Worm (Caenorhabditis elegans) whole organism, late embryonic: ENCODE results near the gene srj-6.

Source experiments
- C08G9.2 ChIP-seq: sonication (generic microtip); optimal IDR thresholded peaks from 2 replicates; lab custom pipeline; 2016; ENCODE audit warnings: mild to moderate bottlenecking, missing genetic modification characterization, moderate library complexity, missing compliant biosample characterization
- C38D4.7 ChIP-seq: fragments of 200-800 bp; sonication (Bioruptor generic); optimal IDR thresholded peaks from 2 replicates; lab custom pipeline; 2018; ENCODE audit warnings: mild to moderate bottlenecking, missing genetic modification characterization, moderate library complexity, missing compliant biosample characterization
- Y22D7AL.16 ChIP-seq: sonication (generic microtip); optimal IDR thresholded peaks from 2 replicates; lab custom pipeline; 2016; ENCODE audit warnings: missing genetic modification characterization, missing compliant biosample characterization
- ahr-1 ChIP-seq: sonication (generic microtip); optimal IDR thresholded peaks from 2 replicates; lab custom pipeline; 2016; ENCODE audit warnings: missing genetic modification characterization, missing compliant biosample characterization
- ceh-14 ChIP-seq: sonication (generic microtip); optimal IDR thresholded peaks from 2 replicates; lab custom pipeline; 2016; ENCODE audit warnings: missing genotype, missing genetic modification characterization, missing compliant biosample characterization
- ceh-2 ChIP-seq: sonication (generic microtip); optimal IDR thresholded peaks from 2 replicates; lab custom pipeline; 2016; ENCODE audit warnings: missing genotype, missing genetic modification characterization, missing compliant biosample characterization
- ceh-30 ChIP-seq: fragments of 150-350 bp; optimal IDR thresholded peaks from 2 replicates; lab custom pipeline; 2014; ENCODE audit warnings: missing biosample characterization, missing genetic modification characterization
- ceh-31 ChIP-seq: sonication (generic microtip); optimal IDR thresholded peaks from 2 replicates; lab custom pipeline; 2016; ENCODE audit warnings: missing genetic modification characterization, missing compliant biosample characterization
- ceh-48 ChIP-seq: sonication (generic microtip); optimal IDR thresholded peaks from 2 replicates; lab custom pipeline; 2016; ENCODE audit warnings: missing genetic modification characterization, inconsistent platforms, missing compliant biosample characterization
- ceh-6 ChIP-seq: fragments of 200-800 bp; sonication (Bioruptor generic); optimal IDR thresholded peaks from 2 replicates; lab custom pipeline; 2018; ENCODE audit warnings: mild to moderate bottlenecking, missing genetic modification characterization, missing compliant biosample characterization
- ceh-9 ChIP-seq: sonication (generic microtip); optimal IDR thresholded peaks from 2 replicates; lab custom pipeline; 2016; ENCODE audit warnings: mild to moderate bottlenecking, missing genetic modification characterization, inconsistent platforms, missing compliant biosample characterization
- dmd-4 ChIP-seq: sonication (generic microtip); optimal IDR thresholded peaks from 2 replicates; lab custom pipeline; 2016; ENCODE audit warnings: borderline replicate concordance, missing genetic modification characterization, missing compliant biosample characterization
- dve-1 ChIP-seq: sonication (generic microtip); optimal IDR thresholded peaks from 2 replicates; lab custom pipeline; 2017; ENCODE audit warnings: antibody characterized with exemption, mild to moderate bottlenecking, missing genetic modification characterization, missing compliant biosample characterization
- elt-2 ChIP-seq: sonication (generic microtip); optimal IDR thresholded peaks from 2 replicates; lab custom pipeline; 2016; ENCODE audit warnings: missing genetic modification reagents, missing genetic modification characterization, missing compliant biosample characterization
- ets-4 ChIP-seq: sonication (generic microtip); optimal IDR thresholded peaks from 2 replicates; lab custom pipeline; 2016; ENCODE audit warnings: missing genetic modification characterization, missing compliant biosample characterization
- eyg-1 ChIP-seq: sonication (generic microtip); optimal IDR thresholded peaks from 2 replicates; lab custom pipeline; 2016; ENCODE audit warnings: missing genotype, missing genetic modification characterization, missing compliant biosample characterization
- gmeb-2 ChIP-seq: sonication (generic microtip); optimal IDR thresholded peaks from 2 replicates; lab custom pipeline; 2016; ENCODE audit warnings: missing genetic modification characterization, inconsistent platforms, missing compliant biosample characterization
- hlh-13 ChIP-seq: fragments of 200-800 bp; sonication (Bioruptor generic); optimal IDR thresholded peaks from 2 replicates; lab custom pipeline; 2018; ENCODE audit warnings: mild to moderate bottlenecking, missing genetic modification characterization, missing compliant biosample characterization
- hlh-15 ChIP-seq: sonication (generic microtip); optimal IDR thresholded peaks from 2 replicates; lab custom pipeline; 2016; ENCODE audit warnings: missing genetic modification characterization, missing compliant biosample characterization
- hlh-30 ChIP-seq: sonication (generic microtip); optimal IDR thresholded peaks from 2 replicates; lab custom pipeline; 2017; ENCODE audit warnings: antibody characterized with exemption, missing genetic modification characterization, missing compliant biosample characterization; ENCODE audit not compliant: insufficient read depth
- hlh-6 ChIP-seq: sonication (generic microtip); optimal IDR thresholded peaks from 2 replicates; lab custom pipeline; 2016; ENCODE audit warnings: missing genotype, missing genetic modification characterization, missing compliant biosample characterization
- hlh-8 ChIP-seq: sonication (generic microtip); optimal IDR thresholded peaks from 2 replicates; lab custom pipeline; 2016; ENCODE audit warnings: missing genotype, missing genetic modification characterization, missing compliant biosample characterization
- lim-6 ChIP-seq: sonication (generic microtip); optimal IDR thresholded peaks from 2 replicates; lab custom pipeline; 2016; ENCODE audit warnings: missing genetic modification characterization, missing compliant biosample characterization
- lin-11 ChIP-seq: fragments of 200-800 bp; sonication (Bioruptor generic); optimal IDR thresholded peaks from 2 replicates; lab custom pipeline; 2018; ENCODE audit warnings: mild to moderate bottlenecking, missing genetic modification characterization, missing compliant biosample characterization
- madf-2 ChIP-seq: sonication (generic microtip); optimal IDR thresholded peaks from 2 replicates; lab custom pipeline; 2017; ENCODE audit warnings: missing genetic modification characterization, missing compliant biosample characterization
- nfya-1 ChIP-seq: sonication (generic microtip); optimal IDR thresholded peaks from 2 replicates; lab custom pipeline; 2017; ENCODE audit warnings: missing genetic modification characterization, mild to moderate bottlenecking, missing compliant biosample characterization, antibody characterized with exemption, moderate library complexity
- nhr-232 ChIP-seq: sonication (generic microtip); optimal IDR thresholded peaks from 2 replicates; lab custom pipeline; 2016; ENCODE audit warnings: missing genetic modification characterization, missing compliant biosample characterization
- npax-4 ChIP-seq: sonication (generic microtip); optimal IDR thresholded peaks from 2 replicates; lab custom pipeline; 2016; ENCODE audit warnings: missing genetic modification characterization, missing compliant biosample characterization
- odd-2 ChIP-seq: sonication (generic microtip); optimal IDR thresholded peaks from 2 replicates; lab custom pipeline; 2017; ENCODE audit warnings: antibody characterized with exemption, mild to moderate bottlenecking, missing genetic modification characterization, missing compliant biosample characterization
- pag-3 ChIP-seq: sonication (generic microtip); optimal IDR thresholded peaks from 2 replicates; lab custom pipeline; 2016; ENCODE audit warnings: missing compliant biosample characterization, missing genetic modification characterization, borderline replicate concordance
- pat-9 ChIP-seq: fragments of 200-800 bp; sonication (Bioruptor generic); optimal IDR thresholded peaks from 2 replicates; lab custom pipeline; 2018; ENCODE audit warnings: mild to moderate bottlenecking, missing genetic modification characterization, moderate library complexity, missing compliant biosample characterization
- pax-1 ChIP-seq: fragments of 150-350 bp; optimal IDR thresholded peaks from 2 replicates; lab custom pipeline; 2014; ENCODE audit warnings: missing biosample characterization, missing genetic modification characterization
- pha-4 ChIP-seq: fragments of 150-350 bp; optimal IDR thresholded peaks from 2 replicates; lab custom pipeline; 2018; ENCODE audit warnings: missing biosample characterization, missing genetic modification reagents, missing genetic modification characterization
- ref-2 ChIP-seq: sonication (generic microtip); optimal IDR thresholded peaks from 2 replicates; lab custom pipeline; 2016; ENCODE audit warnings: missing genetic modification characterization, missing compliant biosample characterization
- rnt-1 ChIP-seq: sonication (generic microtip); optimal IDR thresholded peaks from 2 replicates; lab custom pipeline; 2016; ENCODE audit warnings: missing genetic modification characterization, missing compliant biosample characterization
- sdc-2 ChIP-seq: sonication (generic microtip); optimal IDR thresholded peaks from 2 replicates; lab custom pipeline; 2016; ENCODE audit warnings: missing genotype, missing genetic modification characterization, missing compliant biosample characterization
- sox-4 ChIP-seq: sonication (generic microtip); optimal IDR thresholded peaks from 2 replicates; lab custom pipeline; 2017; ENCODE audit warnings: mild to moderate bottlenecking, missing genetic modification characterization, inconsistent platforms, missing compliant biosample characterization
- tbx-2 ChIP-seq: sonication (generic microtip); optimal IDR thresholded peaks from 2 replicates; lab custom pipeline; 2016; ENCODE audit warnings: missing genetic modification characterization, missing compliant biosample characterization
- unc-3 ChIP-seq, 2 experiments: fragments of 200-800 bp in 1 of 2; sonication (Bioruptor generic) in 1 of 2; sonication (generic microtip) in 1 of 2; conservative IDR thresholded peaks in 1 of 2; optimal IDR thresholded peaks in 1 of 2; 2 replicates each; pipeline versions ENCODE4 v1.3.6 to Lab custom; 2016 to 2022; ENCODE audit warnings: missing compliant biosample characterization in 2 of 2, missing genetic modification characterization in 2 of 2, missing genetic modification reagents in 1 of 2
- unc-86 ChIP-seq: sonication (generic microtip); optimal IDR thresholded peaks from 2 replicates; lab custom pipeline; 2016; ENCODE audit warnings: missing genetic modification characterization, missing compliant biosample characterization
- ztf-16 ChIP-seq: sonication (generic microtip); optimal IDR thresholded peaks from 2 replicates; lab custom pipeline; 2017; ENCODE audit warnings: missing genetic modification characterization, missing compliant biosample characterization

The srj-6 gene

DNA sequence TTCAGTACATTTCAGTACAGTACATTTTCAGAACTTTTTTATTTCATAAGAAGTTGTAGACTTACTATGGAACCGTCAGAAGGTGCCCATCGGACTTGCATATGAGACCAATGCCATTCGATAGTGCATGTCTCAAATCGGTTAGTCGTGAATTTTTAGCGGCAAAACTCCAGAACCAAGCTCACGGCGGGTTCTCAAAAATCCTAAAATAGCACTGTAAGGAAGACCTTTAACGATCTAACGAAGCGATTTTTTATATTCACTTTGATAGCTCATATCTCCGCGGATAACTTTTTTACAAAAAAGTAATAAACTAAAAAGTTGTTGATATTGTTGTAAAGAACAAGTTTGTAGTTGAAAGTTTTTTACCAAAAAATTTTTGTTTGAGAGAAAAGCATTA is 19.9 kb upstream of the srj-6 start, which contains the start of gene sru-25:
Gene sru-25 (minus strand): TSS at position 101 of the 400 bp plus-strand sequence.
- TF ChIP-seq ztf-16 (tag; lab: Kevin White, UChicago) (no peak), ahr-1 (no peak), hlh-15 (tag; lab: Kevin White, UChicago) (no peak), hlh-30 (tag; lab: Kevin White, UChicago) (no peak), ets-4 (tag; lab: Kevin White, UChicago) (no peak), Y22D7AL.16 (tag; lab: Kevin White, UChicago) (no peak), eyg-1 (tag; lab: Kevin White, UChicago) (no peak), hlh-6 (tag; lab: Kevin White, UChicago) (no peak), unc-86 (tag; lab: Kevin White, UChicago) (no peak), sdc-2 (tag; lab: Kevin White, UChicago) (no peak), odd-2 (tag; lab: Kevin White, UChicago) (no peak), pag-3 (tag; lab: Kevin White, UChicago) (no peak), pax-1 (no peak), sox-4 (no peak), nhr-232 (tag; lab: Kevin White, UChicago) (no peak), dmd-4 (tag; lab: Kevin White, UChicago) (no peak)

DNA sequence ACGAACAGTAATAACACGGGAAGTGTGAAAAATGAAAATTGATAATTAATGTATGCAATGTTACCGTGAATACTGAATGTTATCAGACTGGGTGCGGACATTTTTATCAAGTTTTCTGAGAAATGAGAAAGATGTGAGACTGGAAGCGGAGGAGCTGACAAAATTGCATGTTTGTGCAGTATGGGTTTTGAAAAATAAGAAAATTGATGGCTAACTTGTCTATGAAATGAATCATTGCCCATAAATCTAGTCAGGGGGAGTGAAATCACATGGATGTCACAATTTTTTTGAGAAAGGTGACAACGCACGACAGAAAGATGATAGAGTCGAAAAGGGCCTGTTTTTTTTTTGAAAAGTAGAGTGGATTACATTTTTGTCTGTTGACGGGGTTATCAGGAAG is 17.0 kb upstream of the srj-6 start, which contains the start of gene sru-24:
Gene sru-24 (minus strand): TSS at position 101 of the 400 bp plus-strand sequence.
- TF ChIP-seq sox-4 (no peak), ceh-9 (tag; lab: Kevin White, UChicago) (no peak), lim-6 (tag; lab: Kevin White, UChicago) (no peak), pax-1 (no peak), sdc-2 (tag; lab: Kevin White, UChicago) (no peak), hlh-13 (GFP tag; lab: Kevin White, UChicago) (no peak), ceh-31 (tag; lab: Kevin White, UChicago) (no peak), lin-11 (tag; lab: Kevin White, UChicago) (no peak), nfya-1 (tag; lab: Kevin White, UChicago) (no peak), ahr-1 (no peak)

DNA sequence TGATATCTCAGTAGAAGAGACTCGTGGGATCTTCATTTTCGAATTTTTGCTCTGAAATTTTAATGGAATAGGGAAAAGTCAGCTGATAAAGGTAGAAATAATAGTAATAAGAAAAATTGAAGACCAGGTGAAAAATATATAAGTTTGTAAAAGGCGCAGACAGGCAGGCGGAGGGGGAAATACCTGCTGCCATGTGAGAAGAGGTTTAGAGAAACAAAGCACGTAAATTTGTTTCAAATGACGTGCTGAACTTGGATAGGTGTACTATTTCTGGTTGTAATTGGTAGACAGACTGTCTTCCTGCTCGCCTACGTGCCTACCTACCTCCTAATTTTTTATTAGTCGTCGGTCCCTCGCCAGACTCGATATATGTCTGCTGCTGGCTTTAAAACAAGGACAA is 13.2 kb upstream of the srj-6 start, which contains the start of gene nhr-180:
Gene nhr-180 (minus strand): TSS at position 52 of the 400 bp plus-strand sequence.
- TF ChIP-seq unc-86 (tag; lab: Kevin White, UChicago) (no peak), ceh-30 (tag; lab: Kevin White, UChicago) (no peak), C08G9.2 (tag; lab: Kevin White, UChicago) (no peak), ceh-2 (tag; lab: Kevin White, UChicago) (no peak), ref-2 (tag; lab: Kevin White, UChicago) (no peak), gmeb-2 (tag; lab: Kevin White, UChicago) (no peak), npax-4 (tag; lab: Kevin White, UChicago) (no peak), ceh-31 (tag; lab: Kevin White, UChicago) (no peak), ceh-48 (tag; lab: Kevin White, UChicago) (no peak), sox-4 (no peak)

ce11 chrV:664337-664847 is 10.1 kb upstream of the srj-6 start, which contains the start of the genes F31F4.11 and srh-266:
TSS of gene F31F4.11 (minus strand) at chrV:664437.
TSS of gene srh-266 (plus strand) at chrV:664797.
- TF ChIP-seq ceh-48 (tag; lab: Kevin White, UChicago) = no peak
- no peak for TF ChIP-seq ceh-14 (tag; lab: Kevin White, UChicago)
- TF ChIP-seq odd-2 (tag; lab: Kevin White, UChicago) = no peak
- no peak for TF ChIP-seq hlh-15 (tag; lab: Kevin White, UChicago)
- no peak for TF ChIP-seq hlh-8
- TF ChIP-seq C38D4.7 (GFP tag; lab: Kevin White, UChicago) = no peak
- TF ChIP-seq lin-11 (tag; lab: Kevin White, UChicago) = no peak
- TF ChIP-seq madf-2 (tag; lab: Kevin White, UChicago) = no peak
- TF ChIP-seq pat-9 (tag; lab: Kevin White, UChicago) = no peak
- TF ChIP-seq pha-4 (tag; lab: Kevin White, UChicago) = no peak
- TF ChIP-seq ceh-6 (GFP tag; lab: Kevin White, UChicago) = no peak
- no peak for TF ChIP-seq tbx-2 (tag; lab: Kevin White, UChicago)
- TF ChIP-seq rnt-1 (tag; lab: Kevin White, UChicago) = no peak
- TF ChIP-seq ceh-2 (tag; lab: Kevin White, UChicago) = no peak
- TF ChIP-seq unc-3 (GFP tag; conservative IDR thresholded peaks at IDR 0.05; lab: Robert Waterston, UW) = no peak
- TF ChIP-seq unc-3 (tag; optimal IDR thresholded peaks at IDR 0.05; lab: Kevin White, UChicago) = no peak
- TF ChIP-seq dve-1 (tag; lab: Kevin White, UChicago) = no peak
- no peak for TF ChIP-seq ets-4 (tag; lab: Kevin White, UChicago)
- no peak for TF ChIP-seq lim-6 (tag; lab: Kevin White, UChicago)
- no peak for TF ChIP-seq elt-2 (tag; lab: Kevin White, UChicago)
- no peak for TF ChIP-seq sdc-2 (tag; lab: Kevin White, UChicago)
- TF ChIP-seq, all 69 proteins: peak for 0
